Worm (Caenorhabditis elegans) whole organism, late embryonic: ENCODE data around the gene tag-234.

Source experiments
- C08G9.2 ChIP-seq: sonication (generic microtip); optimal IDR thresholded peaks from 2 replicates; lab custom pipeline; 2016; ENCODE audit warnings: mild to moderate bottlenecking, missing genetic modification characterization, moderate library complexity, missing compliant biosample characterization
- C38D4.7 ChIP-seq: fragments of 200-800 bp; sonication (Bioruptor generic); optimal IDR thresholded peaks from 2 replicates; lab custom pipeline; 2018; ENCODE audit warnings: mild to moderate bottlenecking, missing genetic modification characterization, moderate library complexity, missing compliant biosample characterization
- F13H6.1 ChIP-seq: sonication (generic microtip); optimal IDR thresholded peaks from 2 replicates; lab custom pipeline; 2016; ENCODE audit warnings: missing genetic modification characterization, missing compliant biosample characterization
- T23F11.4 ChIP-seq: fragments of 200-800 bp; sonication (Bioruptor generic); optimal IDR thresholded peaks from 2 replicates; lab custom pipeline; 2018; ENCODE audit warnings: mild to moderate bottlenecking, missing genetic modification characterization, missing compliant biosample characterization
- ahr-1 ChIP-seq: sonication (generic microtip); optimal IDR thresholded peaks from 2 replicates; lab custom pipeline; 2016; ENCODE audit warnings: missing genetic modification characterization, missing compliant biosample characterization
- ceh-14 ChIP-seq: sonication (generic microtip); optimal IDR thresholded peaks from 2 replicates; lab custom pipeline; 2016; ENCODE audit warnings: missing genotype, missing genetic modification characterization, missing compliant biosample characterization
- ceh-18 ChIP-seq: sonication (generic microtip); optimal IDR thresholded peaks from 2 replicates; lab custom pipeline; 2016; ENCODE audit warnings: missing genetic modification characterization, missing compliant biosample characterization
- ceh-19 ChIP-seq: fragments of 200-800 bp; sonication (Bioruptor generic); optimal IDR thresholded peaks from 2 replicates; lab custom pipeline; 2018; ENCODE audit warnings: mild to moderate bottlenecking, missing genetic modification characterization, missing compliant biosample characterization
- ceh-2 ChIP-seq: sonication (generic microtip); optimal IDR thresholded peaks from 2 replicates; lab custom pipeline; 2016; ENCODE audit warnings: missing genotype, missing genetic modification characterization, missing compliant biosample characterization
- ceh-22 ChIP-seq: sonication (generic microtip); optimal IDR thresholded peaks from 2 replicates; lab custom pipeline; 2017; ENCODE audit warnings: missing biosample characterization, missing genetic modification characterization
- ceh-24 ChIP-seq: sonication (generic microtip); optimal IDR thresholded peaks from 2 replicates; lab custom pipeline; 2016; ENCODE audit warnings: mild to moderate bottlenecking, missing genetic modification characterization, missing compliant biosample characterization
- ceh-31 ChIP-seq: sonication (generic microtip); optimal IDR thresholded peaks from 2 replicates; lab custom pipeline; 2016; ENCODE audit warnings: missing genetic modification characterization, missing compliant biosample characterization
- ceh-34 ChIP-seq: sonication (generic microtip); optimal IDR thresholded peaks from 2 replicates; lab custom pipeline; 2016; ENCODE audit warnings: mild to moderate bottlenecking, missing genetic modification characterization, missing compliant biosample characterization
- ceh-6 ChIP-seq: fragments of 200-800 bp; sonication (Bioruptor generic); optimal IDR thresholded peaks from 2 replicates; lab custom pipeline; 2018; ENCODE audit warnings: mild to moderate bottlenecking, missing genetic modification characterization, missing compliant biosample characterization
- ceh-9 ChIP-seq: sonication (generic microtip); optimal IDR thresholded peaks from 2 replicates; lab custom pipeline; 2016; ENCODE audit warnings: mild to moderate bottlenecking, missing genetic modification characterization, inconsistent platforms, missing compliant biosample characterization
- che-1 ChIP-seq: sonication (generic microtip); optimal IDR thresholded peaks from 2 replicates; lab custom pipeline; 2016; ENCODE audit warnings: mild to moderate bottlenecking, missing genetic modification characterization, missing compliant biosample characterization
- dmd-4 ChIP-seq: sonication (generic microtip); optimal IDR thresholded peaks from 2 replicates; lab custom pipeline; 2016; ENCODE audit warnings: borderline replicate concordance, missing genetic modification characterization, missing compliant biosample characterization
- dve-1 ChIP-seq: sonication (generic microtip); optimal IDR thresholded peaks from 2 replicates; lab custom pipeline; 2017; ENCODE audit warnings: antibody characterized with exemption, mild to moderate bottlenecking, missing genetic modification characterization, missing compliant biosample characterization
- elt-2 ChIP-seq: sonication (generic microtip); optimal IDR thresholded peaks from 2 replicates; lab custom pipeline; 2016; ENCODE audit warnings: missing genetic modification reagents, missing genetic modification characterization, missing compliant biosample characterization
- elt-4 ChIP-seq: sonication (generic microtip); optimal IDR thresholded peaks from 2 replicates; lab custom pipeline; 2016; ENCODE audit warnings: missing genetic modification characterization, missing compliant biosample characterization
- ets-4 ChIP-seq: sonication (generic microtip); optimal IDR thresholded peaks from 2 replicates; lab custom pipeline; 2016; ENCODE audit warnings: missing genetic modification characterization, missing compliant biosample characterization
- eyg-1 ChIP-seq: sonication (generic microtip); optimal IDR thresholded peaks from 2 replicates; lab custom pipeline; 2016; ENCODE audit warnings: missing genotype, missing genetic modification characterization, missing compliant biosample characterization
- fkh-10 ChIP-seq: fragments of 150-350 bp; optimal IDR thresholded peaks from 2 replicates; lab custom pipeline; 2014; ENCODE audit warnings: missing biosample characterization, missing genetic modification reagents, missing genetic modification characterization
- fkh-6 ChIP-seq: sonication (generic microtip); optimal IDR thresholded peaks from 2 replicates; lab custom pipeline; 2016; ENCODE audit warnings: missing genetic modification characterization, missing compliant biosample characterization
- gmeb-2 ChIP-seq: sonication (generic microtip); optimal IDR thresholded peaks from 2 replicates; lab custom pipeline; 2016; ENCODE audit warnings: missing genetic modification characterization, inconsistent platforms, missing compliant biosample characterization
- hlh-13 ChIP-seq: fragments of 200-800 bp; sonication (Bioruptor generic); optimal IDR thresholded peaks from 2 replicates; lab custom pipeline; 2018; ENCODE audit warnings: mild to moderate bottlenecking, missing genetic modification characterization, missing compliant biosample characterization
- hlh-15 ChIP-seq: sonication (generic microtip); optimal IDR thresholded peaks from 2 replicates; lab custom pipeline; 2016; ENCODE audit warnings: missing genetic modification characterization, missing compliant biosample characterization
- hlh-8 ChIP-seq: sonication (generic microtip); optimal IDR thresholded peaks from 2 replicates; lab custom pipeline; 2016; ENCODE audit warnings: missing genotype, missing genetic modification characterization, missing compliant biosample characterization
- lin-11 ChIP-seq: fragments of 200-800 bp; sonication (Bioruptor generic); optimal IDR thresholded peaks from 2 replicates; lab custom pipeline; 2018; ENCODE audit warnings: mild to moderate bottlenecking, missing genetic modification characterization, missing compliant biosample characterization
- mec-3 ChIP-seq: sonication (generic microtip); optimal IDR thresholded peaks from 2 replicates; lab custom pipeline; 2016; ENCODE audit warnings: borderline replicate concordance, missing genetic modification characterization, missing compliant biosample characterization
- nhr-232 ChIP-seq: sonication (generic microtip); optimal IDR thresholded peaks from 2 replicates; lab custom pipeline; 2016; ENCODE audit warnings: missing genetic modification characterization, missing compliant biosample characterization
- npax-4 ChIP-seq: sonication (generic microtip); optimal IDR thresholded peaks from 2 replicates; lab custom pipeline; 2016; ENCODE audit warnings: missing genetic modification characterization, missing compliant biosample characterization
- pag-3 ChIP-seq: sonication (generic microtip); optimal IDR thresholded peaks from 2 replicates; lab custom pipeline; 2016; ENCODE audit warnings: missing compliant biosample characterization, missing genetic modification characterization, borderline replicate concordance
- pha-2 ChIP-seq: sonication (generic microtip); optimal IDR thresholded peaks from 2 replicates; lab custom pipeline; 2017; ENCODE audit warnings: mild to moderate bottlenecking, missing genetic modification characterization, missing compliant biosample characterization
- pqm-1 ChIP-seq: sonication (generic microtip); optimal IDR thresholded peaks from 2 replicates; lab custom pipeline; 2016; ENCODE audit warnings: missing genetic modification characterization, missing compliant biosample characterization
- ref-2 ChIP-seq: sonication (generic microtip); optimal IDR thresholded peaks from 2 replicates; lab custom pipeline; 2016; ENCODE audit warnings: missing genetic modification characterization, missing compliant biosample characterization
- rnt-1 ChIP-seq: sonication (generic microtip); optimal IDR thresholded peaks from 2 replicates; lab custom pipeline; 2016; ENCODE audit warnings: missing genetic modification characterization, missing compliant biosample characterization
- sdc-2 ChIP-seq: sonication (generic microtip); optimal IDR thresholded peaks from 2 replicates; lab custom pipeline; 2016; ENCODE audit warnings: missing genotype, missing genetic modification characterization, missing compliant biosample characterization
- syd-9 ChIP-seq: sonication (generic microtip); optimal IDR thresholded peaks from 2 replicates; lab custom pipeline; 2016; ENCODE audit warnings: mild to moderate bottlenecking, missing genetic modification characterization, moderate library complexity, missing compliant biosample characterization
- tbx-2 ChIP-seq: sonication (generic microtip); optimal IDR thresholded peaks from 2 replicates; lab custom pipeline; 2016; ENCODE audit warnings: missing genetic modification characterization, missing compliant biosample characterization
- tbx-7 ChIP-seq: sonication (generic microtip); optimal IDR thresholded peaks from 2 replicates; lab custom pipeline; 2016; ENCODE audit warnings: missing genotype, missing genetic modification characterization, missing compliant biosample characterization
- ttx-3 ChIP-seq: sonication (generic microtip); optimal IDR thresholded peaks from 2 replicates; lab custom pipeline; 2016; ENCODE audit warnings: missing genetic modification reagents, missing genetic modification characterization, missing compliant biosample characterization
- unc-3 ChIP-seq, 2 experiments: fragments of 200-800 bp in 1 of 2; sonication (Bioruptor generic) in 1 of 2; sonication (generic microtip) in 1 of 2; conservative IDR thresholded peaks in 1 of 2; optimal IDR thresholded peaks in 1 of 2; 2 replicates each; pipeline versions ENCODE4 v1.3.6 to Lab custom; 2016 to 2022; ENCODE audit warnings: missing compliant biosample characterization in 2 of 2, missing genetic modification characterization in 2 of 2, missing genetic modification reagents in 1 of 2
- unc-42 ChIP-seq: sonication (generic microtip); optimal IDR thresholded peaks from 2 replicates; lab custom pipeline; 2016; ENCODE audit warnings: missing genotype, missing genetic modification characterization, missing compliant biosample characterization
- unc-86 ChIP-seq: sonication (generic microtip); optimal IDR thresholded peaks from 2 replicates; lab custom pipeline; 2016; ENCODE audit warnings: missing genetic modification characterization, missing compliant biosample characterization
- zip-5 ChIP-seq: sonication (generic microtip); optimal IDR thresholded peaks from 2 replicates; lab custom pipeline; 2016; ENCODE audit warnings: missing genetic modification characterization, missing compliant biosample characterization
- ztf-16 ChIP-seq: sonication (generic microtip); optimal IDR thresholded peaks from 2 replicates; lab custom pipeline; 2017; ENCODE audit warnings: missing genetic modification characterization, missing compliant biosample characterization

Gene tag-234

DNA sequence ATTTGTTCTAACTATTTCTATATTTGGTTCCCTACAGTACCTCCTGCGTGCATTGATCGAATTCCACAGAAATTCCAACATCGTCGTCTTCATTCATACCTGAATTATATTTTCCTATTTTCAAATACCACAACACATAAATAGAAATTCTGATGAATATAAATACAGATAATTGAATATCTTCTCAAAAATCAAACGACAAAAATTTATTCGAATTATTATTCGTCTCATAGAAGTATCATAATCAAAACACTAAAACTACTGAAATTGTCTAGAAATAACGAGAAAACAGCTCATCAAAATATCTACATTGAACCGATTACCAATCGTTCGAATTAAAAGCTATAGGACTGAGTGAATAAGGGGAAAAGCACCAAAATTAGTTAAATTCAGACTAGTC is 30.9 kb upstream of the tag-234 start, which contains the start of gene gtap-1:
TSS of gene gtap-1 (minus strand) at position 101 of the 400 bp plus-strand sequence.
- no peak for TF ChIP-seq ceh-22 (tag; lab: Kevin White, UChicago)

ce11 chrII:5835146-5835545 is 28.8 kb upstream of the tag-234 start:
- TF ChIP-seq sdc-2 (tag; lab: Kevin White, UChicago) = no peak

DNA sequence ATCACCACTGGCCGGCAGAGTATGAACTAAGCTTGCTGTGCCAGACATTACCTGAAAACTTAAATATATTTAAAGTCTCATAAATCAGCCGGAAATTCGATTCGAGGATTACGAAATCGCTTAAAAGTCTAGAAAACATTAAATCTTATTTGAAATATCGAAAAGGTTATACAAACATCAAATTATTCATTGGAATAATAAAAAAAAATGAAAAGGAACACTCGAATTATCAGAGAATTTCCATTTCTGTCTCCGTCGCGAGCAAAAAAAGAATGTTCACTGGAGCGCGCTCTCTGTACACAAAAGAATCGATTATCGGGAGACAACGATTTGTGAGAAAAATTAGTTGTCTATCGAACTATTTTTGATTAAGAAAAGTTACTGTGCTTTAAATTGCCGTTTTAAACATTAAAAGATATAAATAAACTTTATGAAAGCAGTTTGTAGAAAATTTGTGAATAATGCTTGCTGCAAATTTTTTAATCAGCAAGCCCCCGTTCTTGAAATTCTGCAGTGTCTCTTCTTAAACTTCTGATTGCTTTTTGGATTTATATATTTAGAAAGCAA is 27.8 kb upstream of the tag-234 start, which contains the start of gene fzo-1:
TSS of gene fzo-1 (minus strand) at position 51 of the 567 bp plus-strand sequence.
- peak; percentile 80 for TF ChIP-seq F13H6.1 (tag; lab: Kevin White, UChicago)
- peak; percentile 71 for TF ChIP-seq unc-42 (tag; lab: Kevin White, UChicago)
- TF ChIP-seq dmd-4 (tag; lab: Kevin White, UChicago) = peak; percentile 36
- TF ChIP-seq nhr-232 (tag; lab: Kevin White, UChicago) = no peak
- TF ChIP-seq pha-2 (tag; lab: Kevin White, UChicago) = peak; percentile 54
- peak; percentile 40 for TF ChIP-seq mec-3 (tag; lab: Kevin White, UChicago)
- no peak for TF ChIP-seq ttx-3
- TF ChIP-seq ztf-16 (tag; lab: Kevin White, UChicago) = peak; percentile 68
- peak; percentile 15 for TF ChIP-seq unc-86 (tag; lab: Kevin White, UChicago)
- peak; percentile 97 for TF ChIP-seq elt-2 (tag; lab: Kevin White, UChicago)
- TF ChIP-seq npax-4 = peak; percentile 16
- peak; percentile 97 for TF ChIP-seq tbx-7
- TF ChIP-seq ceh-31 (tag; lab: Kevin White, UChicago) = peak; percentile 99
- TF ChIP-seq fkh-6 (tag; lab: Kevin White, UChicago) = peak; percentile 60
- no peak for TF ChIP-seq dve-1 (tag; lab: Kevin White, UChicago)
- TF ChIP-seq che-1 = no peak
- TF ChIP-seq zip-5 (tag; lab: Kevin White, UChicago) = peak; percentile 96
- peak; percentile 59 for TF ChIP-seq rnt-1
- peak; percentile 92 for TF ChIP-seq hlh-8 (tag; lab: Kevin White, UChicago)
- TF ChIP-seq syd-9 (tag; lab: Kevin White, UChicago) = peak; percentile 16
- peak; percentile 60 for TF ChIP-seq hlh-15
- TF ChIP-seq tbx-2 (tag; lab: Kevin White, UChicago) = peak; percentile 95
- TF ChIP-seq C08G9.2 (tag; lab: Kevin White, UChicago) = peak; percentile 90
- TF ChIP-seq ceh-19 (GFP tag; lab: Kevin White, UChicago) = peak; percentile 39
- no peak for TF ChIP-seq fkh-10 (GFP tag; lab: Kevin White, UChicago)
- TF ChIP-seq pqm-1 = peak; percentile 74
- TF ChIP-seq sdc-2 (tag; lab: Kevin White, UChicago) = peak; percentile 68
- TF ChIP-seq pag-3 (tag; lab: Kevin White, UChicago) = peak; percentile 75
- peak; percentile 75 for TF ChIP-seq ceh-34 (tag; lab: Kevin White, UChicago)
- no peak for TF ChIP-seq ceh-9 (tag; lab: Kevin White, UChicago)
- no peak for TF ChIP-seq elt-4 (tag; lab: Kevin White, UChicago)
- peak; percentile 67 for TF ChIP-seq eyg-1 (tag; lab: Kevin White, UChicago)
- no peak for TF ChIP-seq hlh-13 (GFP tag; lab: Kevin White, UChicago)
- no peak for TF ChIP-seq unc-3 (GFP tag; conservative IDR thresholded peaks at IDR 0.05; lab: Robert Waterston, UW)
- peak; percentile 74 for TF ChIP-seq unc-3 (tag; optimal IDR thresholded peaks at IDR 0.05; lab: Kevin White, UChicago)
- TF ChIP-seq ceh-18 (tag; lab: Kevin White, UChicago) = peak; percentile 28
- TF ChIP-seq T23F11.4 (GFP tag; lab: Kevin White, UChicago) = no peak
- peak; percentile 92 for TF ChIP-seq ets-4 (tag; lab: Kevin White, UChicago)
- TF ChIP-seq ceh-22 (tag; lab: Kevin White, UChicago) = no peak
- TF ChIP-seq gmeb-2 = peak; percentile 42
- TF ChIP-seq ahr-1 (tag; lab: Kevin White, UChicago) = peak; percentile 81
- TF ChIP-seq ceh-24 (tag; lab: Kevin White, UChicago) = peak; percentile 35
- TF ChIP-seq ceh-2 = peak; percentile 97
- peak; percentile 91 for TF ChIP-seq ref-2 (tag; lab: Kevin White, UChicago)
- no peak for TF ChIP-seq C38D4.7 (GFP tag; lab: Kevin White, UChicago)
- no peak for TF ChIP-seq ceh-6 (GFP tag; lab: Kevin White, UChicago)
- no peak for TF ChIP-seq lin-11 (tag; lab: Kevin White, UChicago)
- peak; percentile 88 for TF ChIP-seq ceh-14 (tag; lab: Kevin White, UChicago)
